Fruit fly (Drosophila melanogaster): Measurements from ENCODE around the gene myd.

- no peak for TF ChIP-seq h (optimal IDR thresholded peaks at IDR 0.05)
- no peak for TF ChIP-seq psq (optimal IDR thresholded peaks at IDR 0.05)
- TF ChIP-seq ttk (optimal IDR thresholded peaks at IDR 0.05): no peak
- TF ChIP-seq insv (optimal IDR thresholded peaks at IDR 0.05): no peak
- no peak for TF ChIP-seq Sin3A (optimal IDR thresholded peaks at IDR 0.05)
These were observed 45.0 kb downstream of the myd start for dm6 chr3R:19225446-19225955.

Data from Kc167 (cell line).